Worm (Caenorhabditis elegans) whole organism, late embryonic: ENCODE results near the gene F53F8.6.

Source experiments
- F13H6.1 ChIP-seq: sonication (generic microtip); optimal IDR thresholded peaks from 2 replicates; lab custom pipeline; 2016; ENCODE audit warnings: missing genetic modification characterization, missing compliant biosample characterization
- K02D7.2 ChIP-seq: sonication (generic microtip); optimal IDR thresholded peaks from 2 replicates; lab custom pipeline; 2017; ENCODE audit warnings: mild to moderate bottlenecking, missing genetic modification characterization, missing compliant biosample characterization
- T23F11.4 ChIP-seq: fragments of 200-800 bp; sonication (Bioruptor generic); optimal IDR thresholded peaks from 2 replicates; lab custom pipeline; 2018; ENCODE audit warnings: mild to moderate bottlenecking, missing genetic modification characterization, missing compliant biosample characterization
- Y22D7AL.16 ChIP-seq: sonication (generic microtip); optimal IDR thresholded peaks from 2 replicates; lab custom pipeline; 2016; ENCODE audit warnings: missing genetic modification characterization, missing compliant biosample characterization
- ahr-1 ChIP-seq: sonication (generic microtip); optimal IDR thresholded peaks from 2 replicates; lab custom pipeline; 2016; ENCODE audit warnings: missing genetic modification characterization, missing compliant biosample characterization
- ama-1 ChIP-seq: fragments of 150-350 bp; optimal IDR thresholded peaks from 2 replicates; lab custom pipeline; 2014
- ceh-14 ChIP-seq: sonication (generic microtip); optimal IDR thresholded peaks from 2 replicates; lab custom pipeline; 2016; ENCODE audit warnings: missing genotype, missing genetic modification characterization, missing compliant biosample characterization
- ceh-18 ChIP-seq: sonication (generic microtip); optimal IDR thresholded peaks from 2 replicates; lab custom pipeline; 2016; ENCODE audit warnings: missing genetic modification characterization, missing compliant biosample characterization
- ceh-19 ChIP-seq: fragments of 200-800 bp; sonication (Bioruptor generic); optimal IDR thresholded peaks from 2 replicates; lab custom pipeline; 2018; ENCODE audit warnings: mild to moderate bottlenecking, missing genetic modification characterization, missing compliant biosample characterization
- ceh-24 ChIP-seq: sonication (generic microtip); optimal IDR thresholded peaks from 2 replicates; lab custom pipeline; 2016; ENCODE audit warnings: mild to moderate bottlenecking, missing genetic modification characterization, missing compliant biosample characterization
- ceh-9 ChIP-seq: sonication (generic microtip); optimal IDR thresholded peaks from 2 replicates; lab custom pipeline; 2016; ENCODE audit warnings: mild to moderate bottlenecking, missing genetic modification characterization, inconsistent platforms, missing compliant biosample characterization
- dmd-4 ChIP-seq: sonication (generic microtip); optimal IDR thresholded peaks from 2 replicates; lab custom pipeline; 2016; ENCODE audit warnings: borderline replicate concordance, missing genetic modification characterization, missing compliant biosample characterization
- elt-4 ChIP-seq: sonication (generic microtip); optimal IDR thresholded peaks from 2 replicates; lab custom pipeline; 2016; ENCODE audit warnings: missing genetic modification characterization, missing compliant biosample characterization
- ets-4 ChIP-seq: sonication (generic microtip); optimal IDR thresholded peaks from 2 replicates; lab custom pipeline; 2016; ENCODE audit warnings: missing genetic modification characterization, missing compliant biosample characterization
- eyg-1 ChIP-seq: sonication (generic microtip); optimal IDR thresholded peaks from 2 replicates; lab custom pipeline; 2016; ENCODE audit warnings: missing genotype, missing genetic modification characterization, missing compliant biosample characterization
- fax-1 ChIP-seq: sonication (generic microtip); optimal IDR thresholded peaks from 2 replicates; lab custom pipeline; 2016; ENCODE audit warnings: missing genotype, missing genetic modification characterization, missing compliant biosample characterization
- fkh-10 ChIP-seq: fragments of 150-350 bp; optimal IDR thresholded peaks from 2 replicates; lab custom pipeline; 2014; ENCODE audit warnings: missing biosample characterization, missing genetic modification reagents, missing genetic modification characterization
- fkh-6 ChIP-seq: sonication (generic microtip); optimal IDR thresholded peaks from 2 replicates; lab custom pipeline; 2016; ENCODE audit warnings: missing genetic modification characterization, missing compliant biosample characterization
- gmeb-2 ChIP-seq: sonication (generic microtip); optimal IDR thresholded peaks from 2 replicates; lab custom pipeline; 2016; ENCODE audit warnings: missing genetic modification characterization, inconsistent platforms, missing compliant biosample characterization
- hlh-13 ChIP-seq: fragments of 200-800 bp; sonication (Bioruptor generic); optimal IDR thresholded peaks from 2 replicates; lab custom pipeline; 2018; ENCODE audit warnings: mild to moderate bottlenecking, missing genetic modification characterization, missing compliant biosample characterization
- hlh-15 ChIP-seq: sonication (generic microtip); optimal IDR thresholded peaks from 2 replicates; lab custom pipeline; 2016; ENCODE audit warnings: missing genetic modification characterization, missing compliant biosample characterization
- hlh-30 ChIP-seq: sonication (generic microtip); optimal IDR thresholded peaks from 2 replicates; lab custom pipeline; 2017; ENCODE audit warnings: antibody characterized with exemption, missing genetic modification characterization, missing compliant biosample characterization; ENCODE audit not compliant: insufficient read depth
- hlh-8 ChIP-seq: sonication (generic microtip); optimal IDR thresholded peaks from 2 replicates; lab custom pipeline; 2016; ENCODE audit warnings: missing genotype, missing genetic modification characterization, missing compliant biosample characterization
- lim-6 ChIP-seq: sonication (generic microtip); optimal IDR thresholded peaks from 2 replicates; lab custom pipeline; 2016; ENCODE audit warnings: missing genetic modification characterization, missing compliant biosample characterization
- lin-11 ChIP-seq: fragments of 200-800 bp; sonication (Bioruptor generic); optimal IDR thresholded peaks from 2 replicates; lab custom pipeline; 2018; ENCODE audit warnings: mild to moderate bottlenecking, missing genetic modification characterization, missing compliant biosample characterization
- madf-2 ChIP-seq: sonication (generic microtip); optimal IDR thresholded peaks from 2 replicates; lab custom pipeline; 2017; ENCODE audit warnings: missing genetic modification characterization, missing compliant biosample characterization
- nhr-11 ChIP-seq: fragments of 150-350 bp; optimal IDR thresholded peaks from 2 replicates; lab custom pipeline; 2014; ENCODE audit warnings: missing biosample characterization, missing genetic modification characterization
- nhr-232 ChIP-seq: sonication (generic microtip); optimal IDR thresholded peaks from 2 replicates; lab custom pipeline; 2016; ENCODE audit warnings: missing genetic modification characterization, missing compliant biosample characterization
- npax-4 ChIP-seq: sonication (generic microtip); optimal IDR thresholded peaks from 2 replicates; lab custom pipeline; 2016; ENCODE audit warnings: missing genetic modification characterization, missing compliant biosample characterization
- odd-2 ChIP-seq: sonication (generic microtip); optimal IDR thresholded peaks from 2 replicates; lab custom pipeline; 2017; ENCODE audit warnings: antibody characterized with exemption, mild to moderate bottlenecking, missing genetic modification characterization, missing compliant biosample characterization
- pag-3 ChIP-seq: sonication (generic microtip); optimal IDR thresholded peaks from 2 replicates; lab custom pipeline; 2016; ENCODE audit warnings: missing compliant biosample characterization, missing genetic modification characterization, borderline replicate concordance
- pat-9 ChIP-seq: fragments of 200-800 bp; sonication (Bioruptor generic); optimal IDR thresholded peaks from 2 replicates; lab custom pipeline; 2018; ENCODE audit warnings: mild to moderate bottlenecking, missing genetic modification characterization, moderate library complexity, missing compliant biosample characterization
- pax-1 ChIP-seq: fragments of 150-350 bp; optimal IDR thresholded peaks from 2 replicates; lab custom pipeline; 2014; ENCODE audit warnings: missing biosample characterization, missing genetic modification characterization
- pha-2 ChIP-seq: sonication (generic microtip); optimal IDR thresholded peaks from 2 replicates; lab custom pipeline; 2017; ENCODE audit warnings: mild to moderate bottlenecking, missing genetic modification characterization, missing compliant biosample characterization
- pha-4 ChIP-seq: fragments of 150-350 bp; optimal IDR thresholded peaks from 2 replicates; lab custom pipeline; 2018; ENCODE audit warnings: missing biosample characterization, missing genetic modification reagents, missing genetic modification characterization
- pqm-1 ChIP-seq: sonication (generic microtip); optimal IDR thresholded peaks from 2 replicates; lab custom pipeline; 2016; ENCODE audit warnings: missing genetic modification characterization, missing compliant biosample characterization
- pros-1 ChIP-seq: fragments of 150-350 bp; optimal IDR thresholded peaks from 2 replicates; lab custom pipeline; 2014; ENCODE audit warnings: missing biosample characterization, missing genetic modification reagents, missing genetic modification characterization
- ref-2 ChIP-seq: sonication (generic microtip); optimal IDR thresholded peaks from 2 replicates; lab custom pipeline; 2016; ENCODE audit warnings: missing genetic modification characterization, missing compliant biosample characterization
- sdc-2 ChIP-seq: sonication (generic microtip); optimal IDR thresholded peaks from 2 replicates; lab custom pipeline; 2016; ENCODE audit warnings: missing genotype, missing genetic modification characterization, missing compliant biosample characterization
- sox-2 ChIP-seq: fragments of 200-800 bp; sonication (Bioruptor generic); IDR thresholded peaks from 2 replicates; pipeline ENCODE4 v1.3.6; 2022; ENCODE audit warnings: missing genetic modification reagents, missing genetic modification characterization, missing compliant biosample characterization
- sox-4 ChIP-seq: sonication (generic microtip); optimal IDR thresholded peaks from 2 replicates; lab custom pipeline; 2017; ENCODE audit warnings: mild to moderate bottlenecking, missing genetic modification characterization, inconsistent platforms, missing compliant biosample characterization
- syd-9 ChIP-seq: sonication (generic microtip); optimal IDR thresholded peaks from 2 replicates; lab custom pipeline; 2016; ENCODE audit warnings: mild to moderate bottlenecking, missing genetic modification characterization, moderate library complexity, missing compliant biosample characterization
- tbx-2 ChIP-seq: sonication (generic microtip); optimal IDR thresholded peaks from 2 replicates; lab custom pipeline; 2016; ENCODE audit warnings: missing genetic modification characterization, missing compliant biosample characterization
- tbx-7 ChIP-seq: sonication (generic microtip); optimal IDR thresholded peaks from 2 replicates; lab custom pipeline; 2016; ENCODE audit warnings: missing genotype, missing genetic modification characterization, missing compliant biosample characterization
- unc-3 ChIP-seq, 2 experiments: fragments of 200-800 bp in 1 of 2; sonication (Bioruptor generic) in 1 of 2; sonication (generic microtip) in 1 of 2; conservative IDR thresholded peaks in 1 of 2; optimal IDR thresholded peaks in 1 of 2; 2 replicates each; pipeline versions ENCODE4 v1.3.6 to Lab custom; 2016 to 2022; ENCODE audit warnings: missing compliant biosample characterization in 2 of 2, missing genetic modification characterization in 2 of 2, missing genetic modification reagents in 1 of 2
- unc-55 ChIP-seq: sonication (generic microtip); optimal IDR thresholded peaks from 2 replicates; lab custom pipeline; 2017; ENCODE audit warnings: missing biosample characterization, missing genetic modification reagents, missing genetic modification characterization
- unc-86 ChIP-seq: sonication (generic microtip); optimal IDR thresholded peaks from 2 replicates; lab custom pipeline; 2016; ENCODE audit warnings: missing genetic modification characterization, missing compliant biosample characterization
- ztf-16 ChIP-seq: sonication (generic microtip); optimal IDR thresholded peaks from 2 replicates; lab custom pipeline; 2017; ENCODE audit warnings: missing genetic modification characterization, missing compliant biosample characterization

The F53F8.6 gene

ce11 chrV:20691585-20691984, 12.4 kb upstream of the F53F8.6 start, which contains the start of gene F53F8.4:
Gene F53F8.4, minus strand, starts transcription at chrV:20691685.
- TF ChIP-seq unc-3 (GFP tag; conservative IDR thresholded peaks at IDR 0.05; lab: Robert Waterston, UW) (no peak), unc-3 (tag; optimal IDR thresholded peaks at IDR 0.05; lab: Kevin White, UChicago) (no peak), odd-2 (tag; lab: Kevin White, UChicago) (no peak), fkh-10 (GFP tag; lab: Kevin White, UChicago) (no peak)
- TF ChIP-seq, all 69 proteins: peak for 0

- TF ChIP-seq hlh-8 (tag; lab: Kevin White, UChicago) (no peak), unc-55 (no peak), nhr-11 (tag; lab: Kevin White, UChicago) (no peak), eyg-1 (tag; lab: Kevin White, UChicago) (no peak), tbx-7 (tag; lab: Kevin White, UChicago) (no peak), elt-4 (no peak), sdc-2 (no peak)
- TF ChIP-seq, all 69 proteins: peak for 0
These were observed 11.1 kb upstream of the F53F8.6 start for ce11 chrV:20692903-20693302.

ce11 chrV:20693968-20694367, 10.1 kb upstream of the F53F8.6 start:
- TF ChIP-seq nhr-11 (tag; lab: Kevin White, UChicago) (no peak), sox-4 (tag; lab: Kevin White, UChicago) (peak; percentile 38), ztf-16 (tag; lab: Kevin White, UChicago) (no peak), pha-4 (tag; lab: Kevin White, UChicago) (no peak), tbx-7 (tag; lab: Kevin White, UChicago) (no peak), T23F11.4 (GFP tag; lab: Kevin White, UChicago) (no peak), pha-2 (tag; lab: Kevin White, UChicago) (peak; percentile 87), fkh-6 (tag; lab: Kevin White, UChicago) (peak; percentile 5), npax-4 (tag; lab: Kevin White, UChicago) (peak; percentile 9), unc-86 (tag; lab: Kevin White, UChicago) (no peak), hlh-13 (no peak), nhr-232 (tag; lab: Kevin White, UChicago) (peak; percentile 28), tbx-2 (peak; percentile 45), pqm-1 (no peak), odd-2 (tag; lab: Kevin White, UChicago) (no peak), unc-55 (no peak), pag-3 (no peak), sdc-2 (peak; percentile 42), F13H6.1 (no peak), lin-11 (tag; lab: Kevin White, UChicago) (peak; percentile 50), madf-2 (tag; lab: Kevin White, UChicago) (peak; percentile 29), ama-1 (no peak), pat-9 (peak; percentile 52), sox-2 (no peak), elt-4 (no peak), ets-4 (no peak), ceh-9 (tag; lab: Kevin White, UChicago) (no peak), ceh-24 (no peak), dmd-4 (tag; lab: Kevin White, UChicago) (no peak), K02D7.2 (tag; lab: Kevin White, UChicago) (peak; percentile 7), unc-3 (GFP tag; conservative IDR thresholded peaks at IDR 0.05; lab: Robert Waterston, UW) (no peak), unc-3 (tag; optimal IDR thresholded peaks at IDR 0.05; lab: Kevin White, UChicago) (no peak), ceh-18 (tag; lab: Kevin White, UChicago) (peak; percentile 13), ceh-19 (GFP tag; lab: Kevin White, UChicago) (peak; percentile 59), ahr-1 (no peak), ceh-14 (tag; lab: Kevin White, UChicago) (no peak), hlh-30 (tag; lab: Kevin White, UChicago) (no peak), Y22D7AL.16 (tag; lab: Kevin White, UChicago) (no peak), gmeb-2 (peak; percentile 57), hlh-8 (tag; lab: Kevin White, UChicago) (no peak), pros-1 (no peak), fax-1 (tag; lab: Kevin White, UChicago) (peak; percentile 37), syd-9 (peak; percentile 23), lim-6 (tag; lab: Kevin White, UChicago) (no peak), hlh-15 (tag; lab: Kevin White, UChicago) (no peak), ref-2 (tag; lab: Kevin White, UChicago) (peak; percentile 42), pax-1 (no peak)
